Worm (Caenorhabditis elegans) whole organism, mixed stage, embryonic: Measurements from ENCODE around the gene T14B4.5.

Experiments used
- M03D4.4 ChIP-seq: sonication (generic microtip); optimal IDR thresholded peaks from 2 replicates; lab custom pipeline; 2017; ENCODE audit warnings: mild to moderate bottlenecking, missing genetic modification characterization, missing compliant biosample characterization
- bed-3 ChIP-seq: fragments of 200-800 bp; sonication (Bioruptor generic); optimal IDR thresholded peaks from 3 replicates; lab custom pipeline; 2018; ENCODE audit warnings: mild to moderate bottlenecking, missing genetic modification characterization, moderate library complexity, missing compliant biosample characterization
- blmp-1 ChIP-seq: fragments of 150-350 bp; optimal IDR thresholded peaks from 2 replicates; lab custom pipeline; 2014; ENCODE audit warnings: missing biosample characterization, missing genetic modification characterization
- ceh-39 ChIP-seq: fragments of 150-350 bp; optimal IDR thresholded peaks from 2 replicates; lab custom pipeline; 2014; ENCODE audit warnings: missing biosample characterization, missing genetic modification characterization
- ceh-43 ChIP-seq: fragments of 200-800 bp; sonication (Bioruptor generic); optimal IDR thresholded peaks from 2 replicates; lab custom pipeline; 2018; ENCODE audit warnings: mild to moderate bottlenecking, missing genetic modification characterization, moderate library complexity, missing compliant biosample characterization
- ceh-83 ChIP-seq: fragments of 200-800 bp; sonication (Bioruptor generic); optimal IDR thresholded peaks from 2 replicates; lab custom pipeline; 2018; ENCODE audit warnings: mild to moderate bottlenecking, missing genetic modification characterization, missing compliant biosample characterization
- ces-1 ChIP-seq: fragments of 150-350 bp; optimal IDR thresholded peaks from 2 replicates; lab custom pipeline; 2014; ENCODE audit warnings: missing biosample characterization, missing genetic modification reagents, missing genetic modification characterization
- cnd-1 ChIP-seq: fragments of 200-800 bp; sonication (Bioruptor generic); optimal IDR thresholded peaks from 2 replicates; lab custom pipeline; 2018; ENCODE audit warnings: mild to moderate bottlenecking, missing genetic modification characterization, missing compliant biosample characterization
- drap-1 ChIP-seq: fragments of 200-800 bp; sonication (Bioruptor generic); optimal IDR thresholded peaks from 3 replicates; lab custom pipeline; 2018; ENCODE audit warnings: mild to moderate bottlenecking, missing genetic modification characterization, missing compliant biosample characterization
- elt-1 ChIP-seq: sonication (generic microtip); optimal IDR thresholded peaks from 2 replicates; lab custom pipeline; 2017; ENCODE audit warnings: missing genetic modification characterization, mild to moderate bottlenecking, missing compliant biosample characterization, antibody characterized with exemption, moderate library complexity, borderline replicate concordance; ENCODE audit not compliant: insufficient read depth
- elt-3 ChIP-seq: fragments of 150-350 bp; optimal IDR thresholded peaks from 2 replicates; lab custom pipeline; 2014; ENCODE audit warnings: missing biosample characterization, missing genetic modification characterization
- flh-1 ChIP-seq: fragments of 200-800 bp; sonication (Bioruptor generic); optimal IDR thresholded peaks from 2 replicates; lab custom pipeline; 2018; ENCODE audit warnings: mild to moderate bottlenecking, missing genetic modification characterization, moderate library complexity, missing compliant biosample characterization
- ham-2 ChIP-seq: fragments of 200-800 bp; sonication (Bioruptor generic); optimal IDR thresholded peaks from 2 replicates; lab custom pipeline; 2018; ENCODE audit warnings: mild to moderate bottlenecking, missing genetic modification characterization, missing compliant biosample characterization
- hlh-1 ChIP-seq: fragments of 150-350 bp; optimal IDR thresholded peaks from 2 replicates; lab custom pipeline; 2014; ENCODE audit warnings: missing biosample characterization, missing genetic modification reagents, missing genetic modification characterization
- lin-13 ChIP-seq: fragments of 150-350 bp; optimal IDR thresholded peaks from 2 replicates; lab custom pipeline; 2014; ENCODE audit warnings: missing biosample characterization, missing genetic modification characterization
- lin-32 ChIP-seq: fragments of 200-800 bp; sonication (Bioruptor generic); optimal IDR thresholded peaks from 2 replicates; lab custom pipeline; 2018; ENCODE audit warnings: mild to moderate bottlenecking, missing genetic modification characterization, missing compliant biosample characterization
- lsy-2 ChIP-seq: fragments of 150-350 bp; optimal IDR thresholded peaks from 2 replicates; lab custom pipeline; 2014; ENCODE audit warnings: missing biosample characterization, missing genetic modification characterization
- mab-5 ChIP-seq: fragments of 150-350 bp; optimal IDR thresholded peaks from 2 replicates; lab custom pipeline; 2014; ENCODE audit warnings: missing biosample characterization, missing genetic modification characterization
- mep-1 ChIP-seq: fragments of 150-350 bp; optimal IDR thresholded peaks from 2 replicates; lab custom pipeline; 2017; ENCODE audit warnings: missing biosample characterization, missing genetic modification reagents, missing genetic modification characterization, inconsistent platforms
- mls-2 ChIP-seq: sonication (generic microtip); optimal IDR thresholded peaks from 2 replicates; lab custom pipeline; 2016; ENCODE audit warnings: mild to moderate bottlenecking, missing genetic modification characterization, moderate library complexity, missing compliant biosample characterization
- nhr-12 ChIP-seq: fragments of 150-350 bp; optimal IDR thresholded peaks from 2 replicates; lab custom pipeline; 2014; ENCODE audit warnings: missing biosample characterization, missing genetic modification characterization
- nhr-2 ChIP-seq: fragments of 150-350 bp; optimal IDR thresholded peaks from 2 replicates; lab custom pipeline; 2014; ENCODE audit warnings: missing biosample characterization, missing genetic modification characterization
- nhr-237 ChIP-seq: fragments of 150-350 bp; optimal IDR thresholded peaks from 2 replicates; lab custom pipeline; 2014; ENCODE audit warnings: missing biosample characterization, missing genetic modification characterization
- nhr-28 ChIP-seq: fragments of 150-350 bp; optimal IDR thresholded peaks from 2 replicates; lab custom pipeline; 2014; ENCODE audit warnings: missing biosample characterization, missing genetic modification characterization
- nhr-76 ChIP-seq: sonication (generic microtip); optimal IDR thresholded peaks from 2 replicates; lab custom pipeline; 2017; ENCODE audit warnings: missing biosample characterization, missing genetic modification characterization
- pha-4 ChIP-seq: fragments of 150-350 bp; optimal IDR thresholded peaks from 2 replicates; lab custom pipeline; 2018; ENCODE audit warnings: missing biosample characterization, missing genetic modification reagents, missing genetic modification characterization
- sem-2 ChIP-seq: fragments of 200-800 bp; sonication (Bioruptor generic); optimal IDR thresholded peaks from 2 replicates; lab custom pipeline; 2018; ENCODE audit warnings: mild to moderate bottlenecking, missing genetic modification characterization, missing compliant biosample characterization
- snpc-4 ChIP-seq: fragments of 150-350 bp; optimal IDR thresholded peaks from 2 replicates; lab custom pipeline; 2014; ENCODE audit warnings: missing biosample characterization, missing genetic modification characterization
- sptf-1 ChIP-seq: sonication (generic microtip); optimal IDR thresholded peaks from 2 replicates; lab custom pipeline; 2017; ENCODE audit warnings: mild to moderate bottlenecking, missing genetic modification characterization, moderate library complexity, missing compliant biosample characterization
- tbx-8 ChIP-seq: fragments of 200-800 bp; sonication (Bioruptor generic); optimal IDR thresholded peaks from 2 replicates; lab custom pipeline; 2018; ENCODE audit warnings: mild to moderate bottlenecking, missing genetic modification characterization, moderate library complexity, missing compliant biosample characterization
- unc-120 ChIP-seq: sonication (generic microtip); optimal IDR thresholded peaks from 2 replicates; lab custom pipeline; 2017; ENCODE audit warnings: missing genetic modification characterization, missing compliant biosample characterization; ENCODE audit not compliant: poor library complexity, severe bottlenecking
- unc-39 ChIP-seq: fragments of 150-350 bp; optimal IDR thresholded peaks from 2 replicates; lab custom pipeline; 2014; ENCODE audit warnings: missing biosample characterization, missing genetic modification characterization
- zip-8 ChIP-seq: fragments of 150-350 bp; optimal IDR thresholded peaks from 2 replicates; lab custom pipeline; 2014; ENCODE audit warnings: missing biosample characterization, missing genetic modification characterization

The T14B4.5 gene

ce11 chrII:6733718-6734117 is 17.1 kb downstream of the T14B4.5 start, which contains the start of gene T14B4.9:
Gene T14B4.9, minus strand, starts transcription at chrII:6733818.
- TF ChIP-seq nhr-2 (no peak), pha-4 (no peak), unc-120 (no peak), sem-2 (GFP tag; lab: Kevin White, UChicago) (no peak), nhr-237 (no peak), ceh-39 (no peak), tbx-8 (GFP tag; lab: Kevin White, UChicago) (no peak), bed-3 (GFP tag; lab: Kevin White, UChicago) (no peak), zip-8 (no peak), lin-32 (GFP tag; lab: Kevin White, UChicago) (no peak), lin-13 (tag; lab: Kevin White, UChicago) (no peak), ceh-43 (GFP tag; lab: Kevin White, UChicago) (no peak), lsy-2 (tag; lab: Kevin White, UChicago) (no peak), unc-39 (tag; lab: Kevin White, UChicago) (no peak), hlh-1 (tag; lab: Kevin White, UChicago) (no peak), ham-2 (no peak), M03D4.4 (tag; lab: Kevin White, UChicago) (no peak), elt-1 (tag; lab: Kevin White, UChicago) (no peak), elt-3 (tag; lab: Kevin White, UChicago) (no peak), drap-1 (GFP tag; lab: Kevin White, UChicago) (no peak)

ce11 chrII:6734674-6735073 is 18.0 kb downstream of the T14B4.5 start, which contains the start of gene T14B4.3:
Gene T14B4.3, plus strand, starts transcription at chrII:6734937.
- peak; percentile 50 for TF ChIP-seq ces-1 (GFP tag; lab: Kevin White, UChicago)
- no peak for TF ChIP-seq nhr-12 (tag; lab: Kevin White, UChicago)
- peak; percentile 36 for TF ChIP-seq sptf-1 (tag; lab: Kevin White, UChicago)
- peak; percentile 83 for TF ChIP-seq lsy-2 (tag; lab: Kevin White, UChicago)
- TF ChIP-seq lin-13 (tag; lab: Kevin White, UChicago): no peak
- no peak for TF ChIP-seq M03D4.4 (tag; lab: Kevin White, UChicago)
- TF ChIP-seq cnd-1 (tag; lab: Kevin White, UChicago): no peak
- TF ChIP-seq tbx-8 (GFP tag; lab: Kevin White, UChicago): no peak
- TF ChIP-seq drap-1 (GFP tag; lab: Kevin White, UChicago): no peak
- TF ChIP-seq mab-5: no peak
- TF ChIP-seq pha-4: peak; percentile 34
- TF ChIP-seq ceh-43 (GFP tag; lab: Kevin White, UChicago): no peak
- TF ChIP-seq mep-1 (tag; lab: Kevin White, UChicago): peak; percentile 76
- no peak for TF ChIP-seq nhr-76 (tag; lab: Kevin White, UChicago)
- TF ChIP-seq hlh-1 (tag; lab: Kevin White, UChicago): no peak
- TF ChIP-seq unc-120: no peak
- TF ChIP-seq, all 35 proteins: peak for 5

DNA sequence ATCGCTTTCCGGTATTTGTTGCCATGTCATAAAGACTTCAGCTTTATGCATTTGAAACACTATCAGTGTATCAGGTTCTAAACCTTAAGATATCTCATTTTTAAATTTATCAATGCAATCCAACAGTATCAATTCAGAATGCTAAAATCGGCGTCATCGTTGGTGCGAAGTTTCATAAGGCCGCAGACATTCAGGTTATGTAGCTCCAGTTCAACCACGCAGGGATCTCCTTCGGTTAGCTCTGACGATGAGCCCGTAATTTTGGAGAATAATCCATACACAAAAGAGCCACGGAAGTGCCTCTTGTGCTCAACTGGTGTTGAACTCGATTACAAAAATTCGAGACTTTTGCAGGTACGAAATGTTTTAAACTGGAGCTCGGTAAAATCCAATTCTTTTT is 19.4 kb downstream of the T14B4.5 start, which contains the start of gene mrps-18.C:
mrps-18.C (plus strand) TSS at position 138 of the 400 bp plus-strand sequence.
- TF ChIP-seq ces-1 (GFP tag; lab: Kevin White, UChicago) (no peak), lin-13 (tag; lab: Kevin White, UChicago) (no peak), lin-32 (GFP tag; lab: Kevin White, UChicago) (no peak), elt-3 (tag; lab: Kevin White, UChicago) (no peak), cnd-1 (tag; lab: Kevin White, UChicago) (no peak), mls-2 (tag; lab: Kevin White, UChicago) (no peak), nhr-12 (tag; lab: Kevin White, UChicago) (no peak), hlh-1 (tag; lab: Kevin White, UChicago) (no peak), flh-1 (GFP tag; lab: Kevin White, UChicago) (no peak), bed-3 (GFP tag; lab: Kevin White, UChicago) (no peak), blmp-1 (no peak), nhr-2 (no peak), unc-120 (no peak), lsy-2 (tag; lab: Kevin White, UChicago) (no peak), sem-2 (GFP tag; lab: Kevin White, UChicago) (no peak), nhr-28 (tag; lab: Kevin White, UChicago) (no peak)

DNA sequence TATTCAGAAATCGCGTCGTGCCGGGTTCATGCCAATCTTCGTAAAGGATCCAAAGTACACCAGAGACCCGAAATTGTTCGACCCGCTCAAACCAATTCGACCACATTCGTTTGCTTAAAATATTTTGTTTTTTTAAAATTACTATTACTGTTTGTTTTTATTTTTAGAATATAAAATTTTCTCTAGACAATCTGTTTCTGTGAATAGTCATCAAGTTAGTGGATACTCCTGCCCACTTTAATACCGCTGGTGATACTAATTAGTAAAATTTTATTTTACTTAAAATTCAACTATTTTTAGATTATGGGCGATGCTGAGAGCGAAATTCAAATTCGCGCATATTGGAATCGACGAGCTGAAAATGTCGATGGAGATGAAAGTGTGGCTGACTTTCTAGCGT is 19.9 kb downstream of the T14B4.5 start, which contains the start of gene T14B4.1:
T14B4.1 (plus strand) TSS at position 301 of the 400 bp plus-strand sequence.
- TF ChIP-seq blmp-1: no peak
- no peak for TF ChIP-seq flh-1 (GFP tag; lab: Kevin White, UChicago)
- TF ChIP-seq nhr-12 (tag; lab: Kevin White, UChicago): no peak
- TF ChIP-seq nhr-237: no peak
- no peak for TF ChIP-seq ceh-83 (GFP tag; lab: Kevin White, UChicago)
- TF ChIP-seq sptf-1 (tag; lab: Kevin White, UChicago): no peak
- TF ChIP-seq M03D4.4 (tag; lab: Kevin White, UChicago): no peak
- TF ChIP-seq sem-2 (GFP tag; lab: Kevin White, UChicago): no peak
- TF ChIP-seq snpc-4 (tag; lab: Kevin White, UChicago): no peak
- no peak for TF ChIP-seq pha-4
- no peak for TF ChIP-seq cnd-1 (tag; lab: Kevin White, UChicago)
- TF ChIP-seq zip-8: no peak
